Fruit fly (Drosophila melanogaster): Measurements from ENCODE around the gene Obp8a.

Gene Obp8a

DNA sequence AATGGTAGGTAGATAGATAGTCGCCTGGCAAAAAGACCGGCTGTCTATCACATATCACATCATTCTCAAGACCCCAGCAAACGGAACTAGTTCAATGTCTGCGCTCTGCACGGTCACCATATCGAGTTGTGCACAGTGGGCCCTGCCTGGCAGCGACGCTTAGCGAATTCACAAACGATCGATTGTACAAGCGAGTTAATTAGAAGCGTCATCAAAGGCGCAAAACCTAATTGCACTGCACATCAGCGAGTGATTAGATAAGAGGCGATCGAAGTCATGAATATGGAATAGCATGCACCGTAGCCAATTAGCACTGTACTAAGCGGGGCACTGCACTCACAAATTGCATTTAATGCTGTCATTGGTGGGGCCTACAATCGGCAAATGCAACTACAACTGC lies 5.8 kb downstream of the Obp8a start (continued):
- no peak for TF ChIP-seq mam (GFP tag; optimal IDR thresholded peaks at IDR 0.05)
- TF ChIP-seq CG8388 (GFP tag; optimal IDR thresholded peaks at IDR 0.05): peak; percentile 0
- peak; percentile 41; the same call in 1 of the 3 replicates for TF ChIP-seq CG11093 (GFP tag; IDR thresholded peaks at IDR 0.05)
- no peak for TF ChIP-seq p53 (GFP tag; optimal IDR thresholded peaks at IDR 0.05)
- peak; percentile 55 for TF ChIP-seq lmd (GFP tag; IDR thresholded peaks at IDR 0.05)
- no peak for TF ChIP-seq CG12659 (GFP tag; optimal IDR thresholded peaks at IDR 0.05)
- TF ChIP-seq CG43689 (GFP tag; IDR thresholded peaks at IDR 0.05): no peak
- no peak for TF ChIP-seq CG18011 (GFP tag; optimal IDR thresholded peaks at IDR 0.05)
- TF ChIP-seq abd-A (tag; optimal IDR thresholded peaks at IDR 0.05): no peak
- no peak for TF ChIP-seq hb (GFP tag; IDR thresholded peaks at IDR 0.05; ENCODE audit: partially characterized antibody)
- TF ChIP-seq Awh (GFP tag; IDR thresholded peaks at IDR 0.05): no peak
- TF ChIP-seq CrebB (tag; optimal IDR thresholded peaks at IDR 0.05): no peak
- no peak for TF ChIP-seq Nf-YA (GFP tag; IDR thresholded peaks at IDR 0.05)
- no peak for TF ChIP-seq NfI (GFP tag; optimal IDR thresholded peaks at IDR 0.05)
- TF ChIP-seq Xrp1 (GFP tag; IDR thresholded peaks at IDR 0.05): peak; percentile 53; the same call in 1 of the 2 replicates
- TF ChIP-seq CG1529 (GFP tag; optimal IDR thresholded peaks at IDR 0.05): no peak
- TF ChIP-seq z (GFP tag; IDR thresholded peaks at IDR 0.05): no peak
- no peak for TF ChIP-seq CG15269 (tag; optimal IDR thresholded peaks at IDR 0.05)
- no peak for TF ChIP-seq CG4328 (GFP tag; optimal IDR thresholded peaks at IDR 0.05)
- TF ChIP-seq CG17359 (tag; optimal IDR thresholded peaks at IDR 0.05): peak; percentile 31
- no peak for TF ChIP-seq ems (GFP tag; optimal IDR thresholded peaks at IDR 0.05)
- TF ChIP-seq gce (GFP tag; IDR thresholded peaks at IDR 0.05): no peak
- no peak for TF ChIP-seq dati (GFP tag; IDR thresholded peaks at IDR 0.05)
- TF ChIP-seq gt (GFP tag; IDR thresholded peaks at IDR 0.05): no peak
- TF ChIP-seq gcm2 (GFP tag; optimal IDR thresholded peaks at IDR 0.05): no peak
- TF ChIP-seq CG7556 (GFP tag; optimal IDR thresholded peaks at IDR 0.05): no peak
- TF ChIP-seq CG3281 (GFP tag; optimal IDR thresholded peaks at IDR 0.05): no peak
- no peak for TF ChIP-seq CG34376 (GFP tag; optimal IDR thresholded peaks at IDR 0.05)
- TF ChIP-seq CG13287 (GFP tag; IDR thresholded peaks at IDR 0.05; ENCODE audit: partially characterized antibody): no peak
- TF ChIP-seq CG10654 (GFP tag; optimal IDR thresholded peaks at IDR 0.05): no peak
- TF ChIP-seq Hsf (GFP tag; optimal IDR thresholded peaks at IDR 0.05): no peak
- TF ChIP-seq Atf-2 (GFP tag; optimal IDR thresholded peaks at IDR 0.05): no peak
- no peak for TF ChIP-seq ERR (GFP tag; optimal IDR thresholded peaks at IDR 0.05)
- TF ChIP-seq CG17829 (tag; optimal IDR thresholded peaks at IDR 0.05): peak; percentile 6
- TF ChIP-seq B-H1 (GFP tag; IDR thresholded peaks at IDR 0.05): no peak
- TF ChIP-seq CG6791 (GFP tag; IDR thresholded peaks at IDR 0.05; ENCODE audit: partially characterized antibody): no peak
- TF ChIP-seq CG6654 (GFP tag; optimal IDR thresholded peaks at IDR 0.05): no peak
- no peak for TF ChIP-seq kni (GFP tag; optimal IDR thresholded peaks at IDR 0.05)
- no peak for TF ChIP-seq hkb (optimal IDR thresholded peaks at IDR 0.05)
- 0 out of 2 replicates have a peak, but pooled peaks have one; percentile 19 for TF ChIP-seq hkb (GFP tag; IDR thresholded peaks at IDR 0.05)
- TF ChIP-seq cg (GFP tag; optimal IDR thresholded peaks at IDR 0.05): no peak
- TF ChIP-seq insv (GFP tag; optimal IDR thresholded peaks at IDR 0.05): no peak

- no peak for TF ChIP-seq nerfin-2 (GFP tag; IDR thresholded peaks at IDR 0.05; ENCODE audit: partially characterized antibody)
- no peak for TF ChIP-seq CG8290 (GFP tag; optimal IDR thresholded peaks at IDR 0.05)
- no peak for TF ChIP-seq CG8290 (tag; optimal IDR thresholded peaks at IDR 0.05)
- no peak for TF ChIP-seq CG17802 (tag; optimal IDR thresholded peaks at IDR 0.05)
- no peak for TF ChIP-seq Ets97D (GFP tag; optimal IDR thresholded peaks at IDR 0.05)
- no peak for TF ChIP-seq ara (GFP tag; IDR thresholded peaks at IDR 0.05)
- no peak for TF ChIP-seq CG9215 (GFP tag; IDR thresholded peaks at IDR 0.05)
- no peak for TF ChIP-seq CG11723 (GFP tag; optimal IDR thresholded peaks at IDR 0.05)
- TF ChIP-seq ham (GFP tag; IDR thresholded peaks at IDR 0.05): no peak
- TF ChIP-seq CG7556 (GFP tag; optimal IDR thresholded peaks at IDR 0.05): peak; percentile 11
- no peak for TF ChIP-seq repo (GFP tag; optimal IDR thresholded peaks at IDR 0.05)
- TF ChIP-seq Antp (GFP tag; optimal IDR thresholded peaks at IDR 0.05): no peak
- no peak for TF ChIP-seq CG31365 (tag; optimal IDR thresholded peaks at IDR 0.05)
- no peak for TF ChIP-seq CG3726 (GFP tag; IDR thresholded peaks at IDR 0.05)
- no peak for TF ChIP-seq Rx (GFP tag; IDR thresholded peaks at IDR 0.05)
Measured at dm6 chrX:9223182-9223581, 8.5 kb downstream of the Obp8a start, which contains the start of gene t. Gene t, minus strand, starts transcription at chrX:9223257.

Measured in whole organism, embryonic.